Worm (Caenorhabditis elegans) whole organism, L2 larva: ENCODE data around the gene C08B6.14.

Experiments
- C34F6.9 ChIP-seq: fragments of 150-350 bp; optimal IDR thresholded peaks from 2 replicates; lab custom pipeline; 2014; ENCODE audit warnings: missing biosample characterization, missing genetic modification characterization
- F13H6.1 ChIP-seq: sonication (generic microtip); optimal IDR thresholded peaks from 2 replicates; lab custom pipeline; 2016; ENCODE audit warnings: missing genetic modification characterization, missing compliant biosample characterization
- R02D3.7 ChIP-seq: fragments of 150-350 bp; optimal IDR thresholded peaks from 2 replicates; lab custom pipeline; 2014; ENCODE audit warnings: missing biosample characterization, missing genetic modification characterization
- Y55F3AM.14 ChIP-seq: fragments of 200-800 bp; sonication (Bioruptor generic); optimal IDR thresholded peaks from 2 replicates; lab custom pipeline; 2018; ENCODE audit warnings: mild to moderate bottlenecking, missing genetic modification characterization, missing compliant biosample characterization
- aly-2 ChIP-seq: fragments of 150-350 bp; optimal IDR thresholded peaks from 2 replicates; lab custom pipeline; 2014; ENCODE audit warnings: missing biosample characterization, missing genetic modification characterization
- ama-1 ChIP-seq: fragments of 150-350 bp; optimal IDR thresholded peaks from 2 replicates; lab custom pipeline; 2018; ENCODE audit warnings: inconsistent platforms
- ceh-16 ChIP-seq: fragments of 150-350 bp; optimal IDR thresholded peaks from 2 replicates; lab custom pipeline; 2014; ENCODE audit warnings: missing biosample characterization, missing genetic modification characterization
- ceh-82 ChIP-seq: fragments of 150-350 bp; optimal IDR thresholded peaks from 2 replicates; lab custom pipeline; 2014; ENCODE audit warnings: missing biosample characterization, missing genetic modification characterization
- dmd-4 ChIP-seq: sonication (generic microtip); optimal IDR thresholded peaks from 2 replicates; lab custom pipeline; 2017; ENCODE audit warnings: missing biosample characterization, missing genetic modification characterization
- egl-27 ChIP-seq: sonication (generic microtip); optimal IDR thresholded peaks from 3 replicates; lab custom pipeline; 2017; ENCODE audit warnings: missing biosample characterization, missing genetic modification reagents, missing genetic modification characterization
- elt-3 ChIP-seq: sonication (generic microtip); optimal IDR thresholded peaks from 2 replicates; lab custom pipeline; 2017; ENCODE audit warnings: missing biosample characterization, missing genetic modification characterization
- fos-1 ChIP-seq: fragments of 150-350 bp; optimal IDR thresholded peaks from 2 replicates; lab custom pipeline; 2014; ENCODE audit warnings: missing biosample characterization, missing genetic modification characterization
- lin-11 ChIP-seq: fragments of 150-350 bp; sonication (generic microtip); optimal IDR thresholded peaks from 2 replicates; lab custom pipeline; 2014; ENCODE audit warnings: missing biosample characterization, missing genetic modification characterization, inconsistent platforms, mixed read lengths
- lin-13 ChIP-seq: fragments of 150-350 bp; optimal IDR thresholded peaks from 2 replicates; lab custom pipeline; 2014; ENCODE audit warnings: missing biosample characterization, missing genetic modification reagents, missing genetic modification characterization
- lsy-2 ChIP-seq, 2 experiments: fragments of 150-350 bp in 1 of 2; sonication (generic microtip) in 1 of 2; optimal IDR thresholded peaks; 2 replicates each; lab custom pipeline; 2014 to 2017; ENCODE audit warnings: missing biosample characterization in 2 of 2, missing genetic modification characterization in 2 of 2
- mdl-1 ChIP-seq, 2 experiments: fragments of 150-350 bp in 1 of 2; sonication (generic microtip) in 1 of 2; optimal IDR thresholded peaks; 2 replicates each; lab custom pipeline; 2017; ENCODE audit warnings: missing biosample characterization in 2 of 2, missing genetic modification characterization in 2 of 2
- nhr-10 ChIP-seq: sonication (generic microtip); optimal IDR thresholded peaks from 2 replicates; lab custom pipeline; 2017; ENCODE audit warnings: missing biosample characterization, missing genetic modification characterization
- nhr-11 ChIP-seq: fragments of 150-350 bp; optimal IDR thresholded peaks from 2 replicates; lab custom pipeline; 2014; ENCODE audit warnings: missing biosample characterization, missing genetic modification characterization
- nhr-129 ChIP-seq: fragments of 150-350 bp; optimal IDR thresholded peaks from 2 replicates; lab custom pipeline; 2014; ENCODE audit warnings: missing biosample characterization, missing genetic modification characterization
- nhr-21 ChIP-seq: fragments of 150-350 bp; optimal IDR thresholded peaks from 2 replicates; lab custom pipeline; 2014; ENCODE audit warnings: missing biosample characterization, missing genetic modification characterization
- nhr-23 ChIP-seq: fragments of 150-350 bp; optimal IDR thresholded peaks from 2 replicates; lab custom pipeline; 2014; ENCODE audit warnings: missing biosample characterization, missing genetic modification reagents, missing genetic modification characterization
- nhr-77 ChIP-seq: fragments of 150-350 bp; optimal IDR thresholded peaks from 2 replicates; lab custom pipeline; 2014; ENCODE audit warnings: missing biosample characterization, missing genetic modification characterization
- sem-4 ChIP-seq: fragments of 150-350 bp; optimal IDR thresholded peaks from 2 replicates; lab custom pipeline; 2014; ENCODE audit warnings: missing biosample characterization, missing genetic modification reagents, missing genetic modification characterization
- skn-1 ChIP-seq: sonication (generic microtip); optimal IDR thresholded peaks from 2 replicates; lab custom pipeline; 2017; ENCODE audit warnings: missing biosample characterization, missing genetic modification characterization
- sma-3 ChIP-seq: sonication (generic microtip); optimal IDR thresholded peaks from 2 replicates; lab custom pipeline; 2016; ENCODE audit warnings: missing genetic modification reagents, missing genetic modification characterization, missing compliant biosample characterization
- sma-9 ChIP-seq, 2 experiments: fragments of 150-350 bp in 1 of 2; sonication (generic microtip) in 1 of 2; optimal IDR thresholded peaks; 2 replicates each; lab custom pipeline; 2014 to 2016; ENCODE audit warnings: missing genetic modification characterization in 2 of 2, mild to moderate bottlenecking in 1 of 2, missing biosample characterization in 1 of 2, missing compliant biosample characterization in 1 of 2, missing genetic modification reagents in 1 of 2, moderate library complexity in 1 of 2
- snpc-4 ChIP-seq: fragments of 150-350 bp; optimal IDR thresholded peaks from 2 replicates; lab custom pipeline; 2014; ENCODE audit warnings: missing biosample characterization, missing genetic modification characterization
- unc-39 ChIP-seq: fragments of 150-350 bp; optimal IDR thresholded peaks from 2 replicates; lab custom pipeline; 2014; ENCODE audit warnings: missing biosample characterization, missing genetic modification characterization
- ztf-1 ChIP-seq: fragments of 200-800 bp; sonication (Bioruptor generic); conservative IDR thresholded peaks from 2 replicates; pipeline ENCODE4 v1.3.6; 2022; ENCODE audit warnings: missing genetic modification characterization, missing compliant biosample characterization

Gene C08B6.14

ce11 chrV:10101916-10102315 lies at the start of gene C08B6.14:
TSS of gene C08B6.14 (minus strand) at chrV:10102016.
- TF ChIP-seq sma-3 (GFP tag; lab: Kevin White, UChicago) (no peak), lin-11 (no peak), C34F6.9 (tag; lab: Kevin White, UChicago) (no peak), nhr-10 (tag; lab: Kevin White, UChicago) (no peak), snpc-4 (tag; lab: Kevin White, UChicago) (no peak)

DNA sequence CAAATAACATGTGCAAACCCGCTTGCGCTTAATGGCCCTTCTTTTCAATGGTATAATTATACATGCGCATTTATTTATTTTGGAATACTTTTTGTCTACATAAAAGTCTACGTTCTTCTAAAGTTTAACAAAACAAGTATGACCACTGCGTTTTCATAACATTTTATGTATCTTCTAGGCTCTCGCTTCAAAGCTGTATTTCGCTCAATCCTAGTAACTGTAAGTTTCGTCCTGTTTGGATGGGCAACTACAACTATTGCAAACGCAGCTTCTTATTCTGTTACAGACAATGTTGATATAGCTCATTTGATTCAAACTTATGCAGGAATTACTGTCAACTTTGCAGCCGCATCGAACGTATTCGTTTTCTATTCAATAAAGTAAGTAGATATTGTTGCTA lies 47.9 kb upstream of the C08B6.14 start, which contains the start of gene srsx-27:
TSS of gene srsx-27 (plus strand) at position 301 of the 400 bp plus-strand sequence.
- TF ChIP-seq egl-27 (no peak), elt-3 (tag; lab: Kevin White, UChicago) (no peak), sma-9 (GFP tag; optimal IDR thresholded peaks at IDR 0.05; lab: Kevin White, UChicago) (no peak), sma-9 (tag; optimal IDR thresholded peaks at IDR 0.05; lab: Kevin White, UChicago) (no peak), ceh-82 (tag; lab: Kevin White, UChicago) (no peak)

ce11 chrV:10148352-10148751 lies 46.5 kb upstream of the C08B6.14 start, which contains the start of gene srsx-26:
TSS of gene srsx-26 (plus strand) at chrV:10148652.
- TF ChIP-seq lin-13 (GFP tag; lab: Kevin White, UChicago) (no peak), R02D3.7 (tag; lab: Kevin White, UChicago) (no peak), ztf-1 (GFP tag; lab: Robert Waterston, UW) (no peak), mdl-1 (tag; optimal IDR thresholded peaks at IDR 0.05; lab: Kevin White, UChicago) (no peak), Y55F3AM.14 (GFP tag; lab: Kevin White, UChicago) (no peak), sma-9 (GFP tag; optimal IDR thresholded peaks at IDR 0.05; lab: Kevin White, UChicago) (no peak), sma-9 (tag; optimal IDR thresholded peaks at IDR 0.05; lab: Kevin White, UChicago) (no peak), unc-39 (no peak), nhr-23 (tag; lab: Kevin White, UChicago) (no peak), egl-27 (no peak), ceh-16 (tag; lab: Kevin White, UChicago) (no peak), nhr-77 (no peak), ama-1 (lab: Kevin White, UChicago) (no peak), nhr-21 (tag; lab: Kevin White, UChicago) (no peak), dmd-4 (tag; lab: Kevin White, UChicago) (no peak), F13H6.1 (tag; lab: Kevin White, UChicago) (no peak), lsy-2 (tag; optimal IDR thresholded peaks at IDR 0.05; lab: Kevin White, UChicago) (no peak), aly-2 (tag; lab: Kevin White, UChicago) (no peak)

- no peak for TF ChIP-seq aly-2 (tag; lab: Kevin White, UChicago)
- TF ChIP-seq nhr-77, result no peak
- TF ChIP-seq snpc-4 (tag; lab: Kevin White, UChicago), result no peak
- no peak for TF ChIP-seq nhr-23 (tag; lab: Kevin White, UChicago)
- TF ChIP-seq ama-1 (lab: Kevin White, UChicago), result no peak
- TF ChIP-seq elt-3 (tag; lab: Kevin White, UChicago), result no peak
- TF ChIP-seq skn-1 (tag; lab: Kevin White, UChicago), result no peak
- TF ChIP-seq sma-9 (GFP tag; optimal IDR thresholded peaks at IDR 0.05; lab: Kevin White, UChicago), result peak; percentile 40
- no peak for TF ChIP-seq sma-9 (tag; optimal IDR thresholded peaks at IDR 0.05; lab: Kevin White, UChicago)
- TF ChIP-seq lsy-2 (tag; optimal IDR thresholded peaks at IDR 0.05; lab: Kevin White, UChicago), result peak in 1 of 2 experiments; percentile 12
- no peak for TF ChIP-seq nhr-11 (tag; lab: Kevin White, UChicago)
- TF ChIP-seq R02D3.7 (tag; lab: Kevin White, UChicago), result no peak
- peak; percentile 35 for TF ChIP-seq sem-4 (tag; lab: Kevin White, UChicago)
- TF ChIP-seq ztf-1 (GFP tag; lab: Robert Waterston, UW), result no peak
- TF ChIP-seq mdl-1 (tag; optimal IDR thresholded peaks at IDR 0.05; lab: Kevin White, UChicago), result no peak
- no peak for TF ChIP-seq fos-1 (tag; lab: Kevin White, UChicago)
- peak; percentile 56 for TF ChIP-seq F13H6.1 (tag; lab: Kevin White, UChicago)
- peak; percentile 37 for TF ChIP-seq C34F6.9 (tag; lab: Kevin White, UChicago)
- TF ChIP-seq nhr-129 (tag; lab: Kevin White, UChicago), result peak; percentile 71
Measured at ce11 chrV:10146787-10147186, 45.0 kb upstream of the C08B6.14 start.

ce11 chrV:10145653-10146052 lies 43.8 kb upstream of the C08B6.14 start, which contains the start of gene C51E3.9:
TSS of gene C51E3.9 (plus strand) at chrV:10145953.
- TF ChIP-seq aly-2 (tag; lab: Kevin White, UChicago) (no peak), nhr-129 (tag; lab: Kevin White, UChicago) (peak; percentile 31)
